Worm (Caenorhabditis elegans) whole organism, L4 larva: ENCODE data around the gene cpt-2.
A peak's percentile ranks its signal among the peaks of the same experiment; 100 is the strongest.

Source experiments
- D1046.2 ChIP-seq: fragments of 200-800 bp; sonication (Bioruptor generic); IDR thresholded peaks from 2 replicates; pipeline ENCODE4 v1.3.6; 2022; ENCODE audit warnings: missing genetic modification characterization, missing compliant biosample characterization
- F10B5.3 ChIP-seq: sonication (generic microtip); optimal IDR thresholded peaks from 2 replicates; lab custom pipeline; 2016; ENCODE audit warnings: mild to moderate bottlenecking, missing genetic modification characterization, missing compliant biosample characterization
- R02D3.7 ChIP-seq: fragments of 150-350 bp; sonication (generic microtip); optimal IDR thresholded peaks from 3 replicates; lab custom pipeline; 2014; ENCODE audit warnings: missing biosample characterization, missing genetic modification characterization
- Y105C5A.15 ChIP-seq: fragments of 200-800 bp; sonication (Bioruptor generic); IDR thresholded peaks from 2 replicates; pipeline ENCODE4 v1.3.6; 2022; ENCODE audit warnings: missing genetic modification characterization, missing compliant biosample characterization
- Y5F2A.4 ChIP-seq: fragments of 200-800 bp; sonication (Bioruptor generic); optimal IDR thresholded peaks from 2 replicates; lab custom pipeline; 2018; ENCODE audit warnings: mild to moderate bottlenecking, missing genetic modification characterization, missing compliant biosample characterization
- Y75B8A.6 ChIP-seq: fragments of 200-800 bp; sonication (Bioruptor generic); IDR thresholded peaks from 2 replicates; pipeline ENCODE4 v1.3.6; 2022; ENCODE audit warnings: missing genetic modification reagents, missing genetic modification characterization, missing compliant biosample characterization
- aha-1 ChIP-seq: fragments of 150-350 bp; peaks from one replicate; lab custom pipeline; 2014; ENCODE audit warnings: missing biosample characterization, missing genetic modification characterization
- ama-1 ChIP-seq: fragments of 150-350 bp; optimal IDR thresholded peaks from 2 replicates; lab custom pipeline; 2014; ENCODE audit warnings: inconsistent platforms, mixed read lengths
- ceh-28 ChIP-seq: fragments of 150-350 bp; optimal IDR thresholded peaks from 2 replicates; lab custom pipeline; 2014; ENCODE audit warnings: missing biosample characterization, missing genetic modification reagents, missing genetic modification characterization
- ceh-32 ChIP-seq: sonication (generic microtip); optimal IDR thresholded peaks from 2 replicates; lab custom pipeline; 2016; ENCODE audit warnings: mild to moderate bottlenecking, missing genetic modification characterization, missing compliant biosample characterization; ENCODE audit not compliant: poor library complexity
- ceh-62 ChIP-seq: sonication (generic microtip); optimal IDR thresholded peaks from 2 replicates; lab custom pipeline; 2017; ENCODE audit warnings: missing biosample characterization, missing genetic modification characterization
- ceh-82 ChIP-seq: sonication (generic microtip); optimal IDR thresholded peaks from 2 replicates; lab custom pipeline; 2017; ENCODE audit warnings: missing biosample characterization, missing genetic modification characterization
- ces-1 ChIP-seq: fragments of 150-350 bp; sonication (generic microtip); optimal IDR thresholded peaks from 4 replicates; lab custom pipeline; 2014; ENCODE audit warnings: missing biosample characterization, missing genetic modification reagents, missing genetic modification characterization
- cey-2 ChIP-seq: sonication (generic microtip); optimal IDR thresholded peaks from 3 replicates; lab custom pipeline; 2017; ENCODE audit warnings: missing genetic modification characterization, mild to moderate bottlenecking, missing compliant biosample characterization, antibody characterized with exemption, borderline replicate concordance; ENCODE audit not compliant: insufficient read depth
- daf-19 ChIP-seq: fragments of 200-800 bp; sonication (Bioruptor generic); conservative IDR thresholded peaks from 2 replicates; pipeline ENCODE4 v1.3.6; 2022; ENCODE audit warnings: missing genetic modification characterization, missing compliant biosample characterization
- dmd-6 ChIP-seq: fragments of 200-800 bp; sonication (Bioruptor generic); IDR thresholded peaks from 2 replicates; pipeline ENCODE4 v1.3.6; 2022; ENCODE audit warnings: missing genetic modification reagents, missing genetic modification characterization, missing compliant biosample characterization
- duxl-1 ChIP-seq: sonication (generic microtip); optimal IDR thresholded peaks from 2 replicates; lab custom pipeline; 2016; ENCODE audit warnings: mild to moderate bottlenecking, missing genetic modification characterization, moderate library complexity, missing compliant biosample characterization; ENCODE audit not compliant: poor library complexity
- dve-1 ChIP-seq: sonication (generic microtip); optimal IDR thresholded peaks from 2 replicates; lab custom pipeline; 2017; ENCODE audit warnings: antibody characterized with exemption, mild to moderate bottlenecking, missing genetic modification characterization, missing compliant biosample characterization; ENCODE audit not compliant: insufficient read depth
- egl-43 ChIP-seq: fragments of 200-800 bp; sonication (Bioruptor generic); IDR thresholded peaks from 2 replicates; pipeline ENCODE4 v1.3.6; 2022; ENCODE audit warnings: missing genetic modification reagents, missing genetic modification characterization, missing compliant biosample characterization
- fos-1 ChIP-seq: fragments of 150-350 bp; optimal IDR thresholded peaks from 2 replicates; lab custom pipeline; 2014; ENCODE audit warnings: missing biosample characterization, missing genetic modification characterization
- gei-8 ChIP-seq: fragments of 200-800 bp; sonication (Bioruptor generic); optimal IDR thresholded peaks from 2 replicates; lab custom pipeline; 2018; ENCODE audit warnings: mild to moderate bottlenecking, missing genetic modification characterization, missing compliant biosample characterization
- hlh-11 ChIP-seq: fragments of 200-800 bp; sonication (Bioruptor generic); optimal IDR thresholded peaks from 2 replicates; lab custom pipeline; 2018; ENCODE audit warnings: mild to moderate bottlenecking, missing genetic modification characterization, missing compliant biosample characterization
- hlh-30 ChIP-seq: sonication (generic microtip); optimal IDR thresholded peaks from 2 replicates; lab custom pipeline; 2017; ENCODE audit warnings: antibody characterized with exemption, mild to moderate bottlenecking, missing genetic modification characterization, missing compliant biosample characterization; ENCODE audit not compliant: insufficient read depth
- jun-1 ChIP-seq: fragments of 150-350 bp; optimal IDR thresholded peaks from 2 replicates; lab custom pipeline; 2014; ENCODE audit warnings: missing biosample characterization, missing genetic modification reagents, missing genetic modification characterization
- lin-13 ChIP-seq: fragments of 150-350 bp; optimal IDR thresholded peaks from 2 replicates; lab custom pipeline; 2014; ENCODE audit warnings: missing biosample characterization, missing genetic modification reagents, missing genetic modification characterization
- lin-39 ChIP-seq: fragments of 150-350 bp; optimal IDR thresholded peaks from 2 replicates; lab custom pipeline; 2014; ENCODE audit warnings: missing biosample characterization, missing genetic modification reagents, missing genetic modification characterization
- lsy-2 ChIP-seq, 2 experiments: fragments of 150-350 bp in 1 of 2; sonication (generic microtip) in 1 of 2; optimal IDR thresholded peaks; 2 replicates each; lab custom pipeline; 2014 to 2017; ENCODE audit warnings: missing biosample characterization in 2 of 2, missing genetic modification characterization in 2 of 2
- madf-5 ChIP-seq, 2 experiments: fragments of 200-800 bp; sonication (Bioruptor generic); IDR thresholded peaks; 2 replicates each; pipeline ENCODE4 v1.3.6; 2022; ENCODE audit warnings: missing compliant biosample characterization in 2 of 2, missing genetic modification characterization in 2 of 2
- mdt-29 ChIP-seq: fragments of 200-800 bp; sonication (Bioruptor generic); IDR thresholded peaks from 2 replicates; pipeline ENCODE4 v1.3.6; 2022; ENCODE audit warnings: missing genetic modification reagents, missing genetic modification characterization, missing compliant biosample characterization
- mes-2 ChIP-seq: sonication (generic microtip); optimal IDR thresholded peaks from 2 replicates; lab custom pipeline; 2016; ENCODE audit warnings: missing genotype, mild to moderate bottlenecking, missing genetic modification characterization, missing compliant biosample characterization; ENCODE audit not compliant: poor library complexity, severe bottlenecking
- nhr-237 ChIP-seq: sonication (generic microtip); optimal IDR thresholded peaks from 2 replicates; lab custom pipeline; 2017; ENCODE audit warnings: missing biosample characterization, missing genetic modification characterization
- nhr-28 ChIP-seq: fragments of 150-350 bp; optimal IDR thresholded peaks from 2 replicates; lab custom pipeline; 2014; ENCODE audit warnings: missing biosample characterization, missing genetic modification characterization
- nhr-41 ChIP-seq: fragments of 200-800 bp; sonication (Bioruptor generic); IDR thresholded peaks from 2 replicates; pipeline ENCODE4 v1.3.6; 2022; ENCODE audit warnings: missing genetic modification reagents, missing genetic modification characterization, missing compliant biosample characterization
- nhr-48 ChIP-seq: sonication (generic microtip); optimal IDR thresholded peaks from 2 replicates; lab custom pipeline; 2016; ENCODE audit warnings: mild to moderate bottlenecking, missing genetic modification characterization, missing compliant biosample characterization
- nhr-6 ChIP-seq: fragments of 150-350 bp; optimal IDR thresholded peaks from 2 replicates; lab custom pipeline; 2014; ENCODE audit warnings: missing biosample characterization, missing genetic modification characterization
- pqm-1 ChIP-seq: sonication (generic microtip); optimal IDR thresholded peaks from 2 replicates; lab custom pipeline; 2017; ENCODE audit warnings: missing biosample characterization, missing genetic modification characterization
- rbr-2 ChIP-seq: sonication (generic microtip); optimal IDR thresholded peaks from 2 replicates; lab custom pipeline; 2016; ENCODE audit warnings: missing genotype, missing genetic modification characterization, missing compliant biosample characterization
- sdz-12 ChIP-seq: fragments of 200-800 bp; sonication (Bioruptor generic); optimal IDR thresholded peaks from 2 replicates; lab custom pipeline; 2018; ENCODE audit warnings: mild to moderate bottlenecking, missing genetic modification characterization, missing compliant biosample characterization
- set-16 ChIP-seq: fragments of 200-800 bp; sonication (Bioruptor generic); IDR thresholded peaks from 2 replicates; pipeline ENCODE4 v1.3.6; 2022; ENCODE audit warnings: missing genetic modification reagents, missing genetic modification characterization, missing compliant biosample characterization
- spr-3 ChIP-seq: fragments of 200-800 bp; sonication (Bioruptor generic); optimal IDR thresholded peaks from 2 replicates; lab custom pipeline; 2018; ENCODE audit warnings: mild to moderate bottlenecking, missing genetic modification characterization, missing compliant biosample characterization
- tag-97 ChIP-seq: fragments of 200-800 bp; sonication (Bioruptor generic); IDR thresholded peaks from 2 replicates; pipeline ENCODE4 v1.3.6; 2022; ENCODE audit warnings: missing genetic modification characterization, missing compliant biosample characterization
- tra-1 ChIP-seq: fragments of 200-800 bp; sonication (Bioruptor generic); IDR thresholded peaks from 2 replicates; pipeline ENCODE4 v1.3.6; 2022; ENCODE audit warnings: missing genetic modification reagents, missing genetic modification characterization, missing compliant biosample characterization
- unc-130 ChIP-seq: sonication (generic microtip); optimal IDR thresholded peaks from 2 replicates; lab custom pipeline; 2016; ENCODE audit warnings: missing genetic modification reagents, missing genetic modification characterization, missing compliant biosample characterization
- unc-39 ChIP-seq: sonication (generic microtip); optimal IDR thresholded peaks from 2 replicates; lab custom pipeline; 2017; ENCODE audit warnings: missing biosample characterization, missing genetic modification characterization
- vab-7 ChIP-seq: fragments of 200-800 bp; sonication (Bioruptor generic); IDR thresholded peaks from 2 replicates; pipeline ENCODE4 v1.3.6; 2022; ENCODE audit warnings: missing genetic modification reagents, missing genetic modification characterization, missing compliant biosample characterization
- zag-1 ChIP-seq: fragments of 150-350 bp; optimal IDR thresholded peaks from 2 replicates; lab custom pipeline; 2014; ENCODE audit warnings: missing biosample characterization, missing genetic modification characterization
- zfp-2 ChIP-seq: sonication (generic microtip); optimal IDR thresholded peaks from 2 replicates; lab custom pipeline; 2016; ENCODE audit warnings: mild to moderate bottlenecking, missing genetic modification characterization, missing compliant biosample characterization
- zfp-3 ChIP-seq: fragments of 200-800 bp; sonication (Bioruptor generic); conservative IDR thresholded peaks from 2 replicates; pipeline ENCODE4 v1.3.6; 2022; ENCODE audit warnings: missing genetic modification reagents, missing genetic modification characterization, missing compliant biosample characterization
- ztf-11 ChIP-seq: fragments of 150-350 bp; optimal IDR thresholded peaks from 2 replicates; lab custom pipeline; 2014; ENCODE audit warnings: missing biosample characterization, missing genetic modification characterization

The cpt-2 gene

DNA sequence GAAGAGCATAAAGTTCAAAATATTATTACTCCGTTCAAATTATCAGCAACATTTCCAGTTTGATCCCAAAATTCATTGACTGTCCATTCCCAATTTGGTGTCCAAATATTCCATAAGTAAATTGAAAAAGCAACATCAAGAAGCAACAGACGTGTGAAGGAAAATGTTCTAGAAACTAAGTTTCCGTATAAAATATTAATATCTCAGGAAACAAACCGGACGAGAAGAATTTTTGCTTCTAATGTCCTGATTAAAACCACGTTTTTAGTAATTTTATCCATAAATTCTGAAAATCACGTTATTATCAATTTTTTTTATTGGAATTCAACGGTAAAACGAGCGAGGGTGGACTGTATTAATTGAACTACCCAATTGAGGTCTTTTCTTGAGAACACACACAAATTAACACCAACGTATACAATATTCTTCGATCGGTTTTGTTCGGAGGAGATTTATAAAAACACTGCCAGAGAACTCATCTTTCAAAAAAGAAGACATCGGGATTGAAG lies 32.4 kb upstream of the cpt-2 start, which contains the start of gene pigq-1 (continued):
- TF ChIP-seq egl-43 (no peak), jun-1 (tag; lab: Kevin White, UChicago) (no peak), madf-5 (GFP tag; IDR thresholded peaks at IDR 0.05; lab: Robert Waterston, UW) (0 out of 4 replicates have a peak, but pooled peaks of 1 of the 2 experiments have one; percentile 24), nhr-48 (tag; lab: Kevin White, UChicago) (peak; percentile 40)

DNA sequence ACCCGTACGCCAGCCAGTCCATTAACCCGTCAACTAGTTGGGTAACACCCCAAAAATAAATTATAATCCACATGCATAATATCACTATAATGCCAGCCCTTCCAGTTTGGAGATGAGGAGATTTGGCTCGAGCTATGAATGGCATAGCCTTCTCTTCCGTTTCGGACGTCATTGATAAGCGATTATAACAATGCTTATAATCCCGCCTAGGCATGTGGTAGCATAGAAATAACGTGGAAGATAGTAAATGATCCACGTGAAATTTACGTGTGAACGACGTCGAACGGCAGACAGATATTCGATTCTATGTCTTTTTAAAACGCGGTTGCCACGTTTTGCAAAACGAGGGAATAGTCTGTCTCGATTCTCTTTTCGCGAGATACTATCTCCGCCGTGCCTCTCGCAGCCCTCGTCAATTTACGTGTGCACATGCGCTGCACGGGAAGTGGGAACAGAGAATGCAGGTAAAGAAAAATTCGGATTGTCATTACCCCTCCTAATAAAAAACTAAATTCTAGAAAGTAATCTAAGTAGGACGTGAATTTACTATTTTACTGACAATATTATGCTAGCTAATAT lies 30.6 kb upstream of the cpt-2 start:
- TF ChIP-seq zag-1 (no peak), F10B5.3 (tag; lab: Kevin White, UChicago) (no peak), lin-13 (no peak), pqm-1 (tag; lab: Kevin White, UChicago) (no peak), D1046.2 (GFP tag; lab: Robert Waterston, UW) (no peak), sdz-12 (GFP tag; lab: Kevin White, UChicago) (no peak), mes-2 (tag; lab: Kevin White, UChicago) (no peak), unc-39 (tag; lab: Kevin White, UChicago) (no peak), nhr-6 (tag; lab: Kevin White, UChicago) (no peak), tra-1 (no peak), ceh-32 (tag; lab: Kevin White, UChicago) (no peak), ces-1 (no peak), nhr-48 (tag; lab: Kevin White, UChicago) (no peak), fos-1 (tag; lab: Kevin White, UChicago) (no peak), zfp-2 (tag; lab: Kevin White, UChicago) (no peak), nhr-28 (tag; lab: Kevin White, UChicago) (peak; percentile 4), ceh-28 (tag; lab: Kevin White, UChicago) (no peak), set-16 (GFP tag; lab: Robert Waterston, UW) (no peak), dmd-6 (GFP tag; lab: Robert Waterston, UW) (peak; percentile 59), ceh-82 (tag; lab: Kevin White, UChicago) (no peak), mdt-29 (GFP tag; lab: Robert Waterston, UW) (no peak), hlh-11 (tag; lab: Kevin White, UChicago) (peak; percentile 49), spr-3 (GFP tag; lab: Kevin White, UChicago) (no peak), zfp-3 (no peak), duxl-1 (tag; lab: Kevin White, UChicago) (no peak), R02D3.7 (tag; lab: Kevin White, UChicago) (no peak), cey-2 (no peak), ceh-62 (tag; lab: Kevin White, UChicago) (no peak), lsy-2 (tag; optimal IDR thresholded peaks at IDR 0.05; lab: Kevin White, UChicago) (peak in 1 of 2 experiments; percentile 40), daf-19 (GFP tag; lab: Robert Waterston, UW) (no peak), hlh-30 (tag; lab: Kevin White, UChicago) (peak; percentile 49), Y75B8A.6 (GFP tag; lab: Robert Waterston, UW) (no peak), ama-1 (lab: Kevin White, UChicago) (no peak), nhr-237 (tag; lab: Kevin White, UChicago) (no peak), vab-7 (no peak), nhr-41 (GFP tag; lab: Robert Waterston, UW) (no peak), ztf-11 (no peak), Y5F2A.4 (GFP tag; lab: Kevin White, UChicago) (no peak), Y105C5A.15 (GFP tag; lab: Robert Waterston, UW) (no peak), rbr-2 (tag; lab: Kevin White, UChicago) (no peak), unc-130 (GFP tag; lab: Kevin White, UChicago) (no peak), lin-39 (no peak), dve-1 (peak; percentile 16), tag-97 (GFP tag; lab: Robert Waterston, UW) (no peak), aha-1 (peak; percentile 8), gei-8 (no peak)
